Fruit fly (Drosophila melanogaster): ENCODE results near the gene Ocho.
A peak's percentile ranks its signal among the peaks of the same experiment; 100 is the strongest.

Gene Ocho

dm6 chr3L:14979332-14979731, 4.7 kb downstream of the Ocho start, which contains the start of gene CG3349:
Gene CG3349, plus strand, starts transcription at chr3L:14979620.
- no peak for TF ChIP-seq sv (GFP tag; optimal IDR thresholded peaks at IDR 0.05)
- no peak for TF ChIP-seq woc (GFP tag; optimal IDR thresholded peaks at IDR 0.05)
- TF ChIP-seq dmrt93B (GFP tag; optimal IDR thresholded peaks at IDR 0.05): no peak
- TF ChIP-seq Abd-B (GFP tag; optimal IDR thresholded peaks at IDR 0.05): no peak
- no peak for TF ChIP-seq CG32264 (GFP tag; optimal IDR thresholded peaks at IDR 0.05)
- TF ChIP-seq Dif (GFP tag; optimal IDR thresholded peaks at IDR 0.05; ENCODE audit: partially characterized antibody): no peak
- TF ChIP-seq Rel (GFP tag; optimal IDR thresholded peaks at IDR 0.05): no peak
- no peak for TF ChIP-seq Rel (tag; optimal IDR thresholded peaks at IDR 0.05)
- no peak for TF ChIP-seq Dfd (GFP tag; optimal IDR thresholded peaks at IDR 0.05)
- no peak for TF ChIP-seq ey (GFP tag; optimal IDR thresholded peaks at IDR 0.05)
- no peak for TF ChIP-seq brk (GFP tag; optimal IDR thresholded peaks at IDR 0.05)
- no peak for TF ChIP-seq dsf (GFP tag; optimal IDR thresholded peaks at IDR 0.05; ENCODE audit: borderline replicate concordance)
- no peak for TF ChIP-seq GATAd (GFP tag; optimal IDR thresholded peaks at IDR 0.05)
- no peak for TF ChIP-seq jim (GFP tag; optimal IDR thresholded peaks at IDR 0.05)
- TF ChIP-seq Mio (GFP tag; optimal IDR thresholded peaks at IDR 0.05): no peak
- no peak for TF ChIP-seq CrebA (GFP tag; optimal IDR thresholded peaks at IDR 0.05; ENCODE audit: borderline replicate concordance)
- TF ChIP-seq N (GFP tag; optimal IDR thresholded peaks at IDR 0.05): no peak
- TF ChIP-seq Myc (optimal IDR thresholded peaks at IDR 0.05): no peak
- TF ChIP-seq rgr (GFP tag; optimal IDR thresholded peaks at IDR 0.05): no peak
- no peak for TF ChIP-seq Hr83 (GFP tag; optimal IDR thresholded peaks at IDR 0.05; ENCODE audit: poor library complexity, severe bottlenecking)
- no peak for TF ChIP-seq Vsx2 (GFP tag; optimal IDR thresholded peaks at IDR 0.05; ENCODE audit: partially characterized antibody)

DNA sequence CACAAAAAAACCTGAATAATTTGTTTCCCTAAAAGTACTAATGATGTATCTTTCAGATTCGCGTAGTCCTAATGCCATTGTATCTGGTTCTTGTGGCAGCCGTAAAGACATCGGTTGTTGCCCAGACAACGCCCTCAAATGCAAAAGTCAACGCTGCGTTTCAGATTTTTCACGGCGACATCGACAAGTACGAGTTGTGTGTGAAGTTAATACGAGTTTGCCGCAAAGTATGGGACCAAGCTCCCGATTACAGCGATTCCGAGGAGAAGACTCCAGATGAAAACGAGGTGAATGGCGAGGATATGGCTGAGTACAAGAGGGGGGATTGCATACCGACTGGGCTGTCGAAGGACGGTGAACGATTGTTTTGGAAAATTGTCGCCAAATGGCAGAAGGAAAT, 5.4 kb downstream of the Ocho start:
- TF ChIP-seq Abd-B (GFP tag; optimal IDR thresholded peaks at IDR 0.05) (no peak), GATAd (GFP tag; optimal IDR thresholded peaks at IDR 0.05) (no peak), CG32264 (GFP tag; optimal IDR thresholded peaks at IDR 0.05) (no peak), dmrt93B (GFP tag; optimal IDR thresholded peaks at IDR 0.05) (no peak), sage (GFP tag; optimal IDR thresholded peaks at IDR 0.05) (no peak), dl (GFP tag; optimal IDR thresholded peaks at IDR 0.05; ENCODE audit: insufficient read depth in 1 of 2, partially characterized antibody in 2 of 2) (no peak), CrebA (GFP tag; optimal IDR thresholded peaks at IDR 0.05; ENCODE audit: borderline replicate concordance) (no peak), CG9705 (GFP tag; optimal IDR thresholded peaks at IDR 0.05) (no peak), Rel (GFP tag; optimal IDR thresholded peaks at IDR 0.05) (no peak), Rel (tag; optimal IDR thresholded peaks at IDR 0.05) (no peak), Hnf4 (GFP tag; optimal IDR thresholded peaks at IDR 0.05) (no peak), h (GFP tag; optimal IDR thresholded peaks at IDR 0.05) (no peak), ey (GFP tag; optimal IDR thresholded peaks at IDR 0.05) (no peak), sv (GFP tag; optimal IDR thresholded peaks at IDR 0.05) (no peak), lola (GFP tag; optimal IDR thresholded peaks at IDR 0.05) (no peak), Dfd (GFP tag; optimal IDR thresholded peaks at IDR 0.05) (no peak), Dif (GFP tag; optimal IDR thresholded peaks at IDR 0.05; ENCODE audit: partially characterized antibody) (no peak), jim (GFP tag; optimal IDR thresholded peaks at IDR 0.05) (no peak)

- TF ChIP-seq Sp1 (GFP tag; optimal IDR thresholded peaks at IDR 0.05) (no peak), lola (GFP tag; optimal IDR thresholded peaks at IDR 0.05) (no peak), CrebA (GFP tag; optimal IDR thresholded peaks at IDR 0.05; ENCODE audit: borderline replicate concordance) (no peak), N (GFP tag; optimal IDR thresholded peaks at IDR 0.05) (no peak), Abd-B (GFP tag; optimal IDR thresholded peaks at IDR 0.05) (no peak), dsf (GFP tag; optimal IDR thresholded peaks at IDR 0.05; ENCODE audit: borderline replicate concordance) (no peak), Hnf4 (GFP tag; optimal IDR thresholded peaks at IDR 0.05) (peak; percentile 73), h (GFP tag; optimal IDR thresholded peaks at IDR 0.05) (peak; percentile 58), dl (GFP tag; optimal IDR thresholded peaks at IDR 0.05; ENCODE audit: insufficient read depth in 1 of 2, partially characterized antibody in 2 of 2) (no peak), CG32264 (GFP tag; optimal IDR thresholded peaks at IDR 0.05) (no peak), HLH106 (tag; optimal IDR thresholded peaks at IDR 0.05) (peak; percentile 34), Rel (GFP tag; optimal IDR thresholded peaks at IDR 0.05) (no peak), Rel (tag; optimal IDR thresholded peaks at IDR 0.05) (no peak), sage (GFP tag; optimal IDR thresholded peaks at IDR 0.05) (no peak), Myc (optimal IDR thresholded peaks at IDR 0.05) (peak; percentile 42), ey (GFP tag; optimal IDR thresholded peaks at IDR 0.05) (peak; percentile 14), sv (GFP tag; optimal IDR thresholded peaks at IDR 0.05) (peak; percentile 49), OdsH (GFP tag; optimal IDR thresholded peaks at IDR 0.05) (no peak), tai (GFP tag; optimal IDR thresholded peaks at IDR 0.05) (peak; percentile 65), Dif (GFP tag; optimal IDR thresholded peaks at IDR 0.05; ENCODE audit: partially characterized antibody) (no peak), Hr78 (GFP tag; optimal IDR thresholded peaks at IDR 0.05) (no peak), dmrt93B (GFP tag; optimal IDR thresholded peaks at IDR 0.05) (no peak), GATAd (GFP tag; optimal IDR thresholded peaks at IDR 0.05) (no peak), psq (GFP tag; optimal IDR thresholded peaks at IDR 0.05) (no peak), Mio (GFP tag; optimal IDR thresholded peaks at IDR 0.05) (no peak), Hr83 (GFP tag; optimal IDR thresholded peaks at IDR 0.05; ENCODE audit: poor library complexity, severe bottlenecking) (peak; percentile 62), br (GFP tag; optimal IDR thresholded peaks at IDR 0.05) (peak; percentile 35), Jra (GFP tag; optimal IDR thresholded peaks at IDR 0.05) (no peak), brk (GFP tag; optimal IDR thresholded peaks at IDR 0.05) (peak; percentile 31), Vsx2 (GFP tag; optimal IDR thresholded peaks at IDR 0.05; ENCODE audit: partially characterized antibody) (no peak), jim (GFP tag; optimal IDR thresholded peaks at IDR 0.05) (no peak), woc (GFP tag; optimal IDR thresholded peaks at IDR 0.05) (no peak), rgr (GFP tag; optimal IDR thresholded peaks at IDR 0.05) (peak; percentile 48), foxo (GFP tag; optimal IDR thresholded peaks at IDR 0.05) (peak in 1 of 2 experiments; percentile 46), Dfd (GFP tag; optimal IDR thresholded peaks at IDR 0.05) (no peak), fru (GFP tag; optimal IDR thresholded peaks at IDR 0.05) (peak; percentile 16), pan (optimal IDR thresholded peaks at IDR 0.05) (no peak), usp (GFP tag; optimal IDR thresholded peaks at IDR 0.05) (no peak), CG9705 (GFP tag; optimal IDR thresholded peaks at IDR 0.05) (peak; percentile 30)
These were observed 8.0 kb downstream of the Ocho start, which contains the start of gene CG5114 for dm6 chr3L:14982675-14983084. Gene CG5114, plus strand, starts transcription at chr3L:14982835.
